Fruit fly (Drosophila melanogaster) whole organism, embryonic: ENCODE measurements around the gene VhaSFD.

Experiments used
- CG10209 ChIP-seq: fragments of 200-800 bp; sonication (Bioruptor generic); optimal IDR thresholded peaks from 3 replicates; lab custom pipeline; 2017; ENCODE audit warnings: missing biosample characterization, mild to moderate bottlenecking, missing genetic modification characterization, missing genetic modification reagents
- CG11560 ChIP-seq: fragments of 200-800 bp; sonication (Bioruptor generic); IDR thresholded peaks from 3 replicates; pipeline ENCODE4 v1.3.6; 2022; ENCODE audit warnings: missing biosample characterization, missing genetic modification characterization
- CG12071 ChIP-seq: fragments of 200-800 bp; sonication (Bioruptor generic); optimal IDR thresholded peaks from 3 replicates; lab custom pipeline; 2018; ENCODE audit warnings: missing biosample characterization, mild to moderate bottlenecking, missing genetic modification characterization
- CG1233 ChIP-seq: fragments of 200-800 bp; sonication (Bioruptor generic); optimal IDR thresholded peaks from 4 replicates; lab custom pipeline; 2018; ENCODE audit warnings: missing biosample characterization, mild to moderate bottlenecking, missing genetic modification characterization
- CG12391 ChIP-seq: fragments of 200-800 bp; sonication (Bioruptor generic); optimal IDR thresholded peaks from 3 replicates; lab custom pipeline; 2018; ENCODE audit warnings: missing biosample characterization, mild to moderate bottlenecking, missing genetic modification characterization, moderate library complexity
- CG12744 ChIP-seq: fragments of 200-800 bp; sonication (Bioruptor generic); optimal IDR thresholded peaks from 2 replicates; lab custom pipeline; 2016; ENCODE audit warnings: missing biosample characterization, missing genetic modification characterization
- CG13123 ChIP-seq: fragments of 200-800 bp; sonication (Bioruptor generic); optimal IDR thresholded peaks from 2 replicates; lab custom pipeline; 2016; ENCODE audit warnings: missing biosample characterization, missing genetic modification characterization
- CG13296 ChIP-seq: fragments of 200-800 bp; sonication (Bioruptor generic); optimal IDR thresholded peaks from 3 replicates; lab custom pipeline; 2018; ENCODE audit warnings: missing biosample characterization, mild to moderate bottlenecking, missing genetic modification characterization
- CG13424 ChIP-seq: fragments of 200-800 bp; sonication (Bioruptor generic); optimal IDR thresholded peaks from 2 replicates; lab custom pipeline; 2019; ENCODE audit warnings: missing biosample characterization, mild to moderate bottlenecking, missing genetic modification characterization, moderate library complexity
- CG14050 ChIP-seq: fragments of 200-800 bp; sonication (Bioruptor generic); IDR thresholded peaks from 3 replicates; pipeline ENCODE4 v1.3.6; 2022; ENCODE audit warnings: missing biosample characterization, missing genetic modification characterization
- CG14860 ChIP-seq: fragments of 200-800 bp; sonication (Bioruptor generic); IDR thresholded peaks from 3 replicates; pipeline ENCODE4 v1.3.6; 2022; ENCODE audit warnings: missing biosample characterization, missing genetic modification characterization; ENCODE audit not compliant: partially characterized antibody
- CG16815 ChIP-seq: fragments of 200-800 bp; sonication (Bioruptor generic); optimal IDR thresholded peaks from 3 replicates; lab custom pipeline; 2017; ENCODE audit warnings: missing biosample characterization, mild to moderate bottlenecking, missing genetic modification characterization
- CG17359 ChIP-seq: fragments of 200-800 bp; sonication (Bioruptor generic); optimal IDR thresholded peaks from 3 replicates; lab custom pipeline; 2018; ENCODE audit warnings: missing biosample characterization, mild to moderate bottlenecking, missing genetic modification characterization, moderate library complexity
- CG17361 ChIP-seq: fragments of 200-800 bp; sonication (Bioruptor generic); IDR thresholded peaks from 3 replicates; pipeline ENCODE4 v1.3.6; 2022; ENCODE audit warnings: missing biosample characterization, missing genetic modification characterization
- CG17612 ChIP-seq: fragments of 200-800 bp; sonication (Bioruptor generic); IDR thresholded peaks from 2 replicates; pipeline ENCODE4 v1.3.6; 2022; ENCODE audit warnings: missing biosample characterization, missing genetic modification characterization
- CG17802 ChIP-seq: fragments of 200-800 bp; sonication (Bioruptor generic); optimal IDR thresholded peaks from 2 replicates; lab custom pipeline; 2018; ENCODE audit warnings: missing biosample characterization, mild to moderate bottlenecking, missing genetic modification characterization, moderate library complexity
- CG30020 ChIP-seq: fragments of 200-800 bp; optimal IDR thresholded peaks from 2 replicates; lab custom pipeline; 2019; ENCODE audit warnings: missing biosample characterization, mild to moderate bottlenecking, missing genetic modification characterization, moderate library complexity
- CG3726 ChIP-seq: fragments of 200-800 bp; sonication (Bioruptor generic); IDR thresholded peaks from 3 replicates; pipeline ENCODE4, ENCODE4 v1.3.6; 2022; ENCODE audit warnings: missing biosample characterization, missing genetic modification characterization
- CG4617 ChIP-seq: fragments of 200-800 bp; sonication (Bioruptor generic); optimal IDR thresholded peaks from 3 replicates; lab custom pipeline; 2016; ENCODE audit warnings: missing biosample characterization, missing genetic modification characterization, borderline replicate concordance
- CG5180 ChIP-seq: fragments of 200-800 bp; sonication (Bioruptor generic); optimal IDR thresholded peaks from 3 replicates; lab custom pipeline; 2017; ENCODE audit warnings: missing biosample characterization, missing genetic modification characterization, mild to moderate bottlenecking, moderate library complexity, missing genetic modification reagents
- CG6254 ChIP-seq: fragments of 200-800 bp; sonication (Bioruptor generic); optimal IDR thresholded peaks from 3 replicates; lab custom pipeline; 2017; ENCODE audit warnings: mild to moderate bottlenecking, missing biosample characterization, missing genetic modification reagents, missing genetic modification characterization
- CG6272 ChIP-seq: fragments of 200-800 bp; sonication (Bioruptor generic); IDR thresholded peaks from 2 replicates; pipeline ENCODE4 v1.3.6; 2022; ENCODE audit warnings: missing biosample characterization, missing genetic modification characterization
- CG7928 ChIP-seq: fragments of 200-800 bp; sonication (Bioruptor generic); optimal IDR thresholded peaks from 2 replicates; lab custom pipeline; 2017; ENCODE audit warnings: missing biosample characterization, mild to moderate bottlenecking, missing genetic modification characterization
- CG8359 ChIP-seq: fragments of 200-800 bp; sonication (Bioruptor generic); optimal IDR thresholded peaks from 2 replicates; lab custom pipeline; 2017; ENCODE audit warnings: missing biosample characterization, mild to moderate bottlenecking, missing genetic modification characterization, borderline replicate concordance
- CG8388 ChIP-seq: fragments of 200-800 bp; sonication (Bioruptor generic); optimal IDR thresholded peaks from 2 replicates; lab custom pipeline; 2019; ENCODE audit warnings: missing biosample characterization, mild to moderate bottlenecking, missing genetic modification characterization, moderate library complexity
- CG8765 ChIP-seq: fragments of 200-800 bp; sonication (Bioruptor generic); IDR thresholded peaks from 2 replicates; pipeline ENCODE4 v1.3.6; 2022; ENCODE audit warnings: missing biosample characterization, missing genetic modification characterization
- CG9817 ChIP-seq: fragments of 200-800 bp; sonication (Bioruptor generic); optimal IDR thresholded peaks from 2 replicates; lab custom pipeline; 2018; ENCODE audit warnings: missing biosample characterization, mild to moderate bottlenecking, missing genetic modification characterization, moderate library complexity
- Dip2 ChIP-seq: fragments of 200-800 bp; sonication (Bioruptor generic); IDR thresholded peaks from 2 replicates; pipeline ENCODE4 v1.3.6; 2022; ENCODE audit warnings: missing biosample characterization, missing genetic modification characterization
- Fer3 ChIP-seq: fragments of 200-800 bp; sonication (Bioruptor generic); optimal IDR thresholded peaks from 2 replicates; lab custom pipeline; 2018; ENCODE audit warnings: missing biosample characterization, mild to moderate bottlenecking, missing genetic modification characterization, moderate library complexity
- Hmr ChIP-seq: fragments of 200-800 bp; sonication (Bioruptor generic); optimal IDR thresholded peaks from 3 replicates; lab custom pipeline; 2017; ENCODE audit warnings: mild to moderate bottlenecking, missing biosample characterization, missing genetic modification reagents, missing genetic modification characterization
- Hmx ChIP-seq: fragments of 200-800 bp; sonication (Bioruptor generic); optimal IDR thresholded peaks from 2 replicates; lab custom pipeline; 2016; ENCODE audit warnings: missing biosample characterization, missing genetic modification characterization
- Kr ChIP-seq: fragments of 200-800 bp; sonication (Bioruptor generic); optimal IDR thresholded peaks from 2 replicates; lab custom pipeline; 2017; ENCODE audit warnings: missing biosample characterization, mild to moderate bottlenecking, missing genetic modification characterization
- Lpt ChIP-seq: fragments of >200 bp; optimal IDR thresholded peaks from 2 replicates; lab custom pipeline; 2018; ENCODE audit warnings: missing biosample characterization, missing genetic modification characterization
- MTF-1 ChIP-seq: fragments of 200-800 bp; sonication (Bioruptor generic); optimal IDR thresholded peaks from 2 replicates; lab custom pipeline; 2018; ENCODE audit warnings: missing biosample characterization, mild to moderate bottlenecking, missing genetic modification characterization, borderline replicate concordance
- Mes4 ChIP-seq: fragments of 200-800 bp; sonication (Bioruptor generic); optimal IDR thresholded peaks from 2 replicates; lab custom pipeline; 2016; ENCODE audit warnings: missing biosample characterization, missing genetic modification characterization
- Oaz ChIP-seq: fragments of 200-800 bp; sonication (Bioruptor generic); IDR thresholded peaks from 2 replicates; pipeline ENCODE4 v1.3.6; 2022; ENCODE audit warnings: missing biosample characterization, missing genetic modification characterization
- ap ChIP-seq: fragments of 200-800 bp; sonication (Bioruptor generic); IDR thresholded peaks from 2 replicates; pipeline ENCODE4 v1.3.6; 2022; ENCODE audit warnings: missing biosample characterization, missing genetic modification characterization
- ara ChIP-seq: fragments of 200-800 bp; sonication (Bioruptor generic); IDR thresholded peaks from 2 replicates; pipeline ENCODE4 v1.3.6; 2022; ENCODE audit warnings: missing biosample characterization, missing genetic modification characterization
- br ChIP-seq: fragments of >200 bp; optimal IDR thresholded peaks from 2 replicates; lab custom pipeline; 2017
- corto ChIP-seq: fragments of 200-800 bp; sonication (Bioruptor generic); optimal IDR thresholded peaks from 2 replicates; lab custom pipeline; 2016; ENCODE audit warnings: missing biosample characterization, mild to moderate bottlenecking, missing genetic modification characterization, moderate library complexity
- dati ChIP-seq: fragments of 200-800 bp; sonication (Bioruptor generic); IDR thresholded peaks from 2 replicates; pipeline ENCODE4 v1.3.6; 2022; ENCODE audit warnings: missing biosample characterization, missing genetic modification characterization
- emc ChIP-seq: fragments of 200-800 bp; sonication (Bioruptor generic); optimal IDR thresholded peaks from 2 replicates; lab custom pipeline; 2016; ENCODE audit warnings: missing biosample characterization, missing genetic modification characterization
- hbn ChIP-seq: fragments of 200-800 bp; sonication (Bioruptor generic); IDR thresholded peaks from 2 replicates; pipeline ENCODE4 v1.3.6; 2022; ENCODE audit warnings: missing biosample characterization, missing genetic modification characterization; ENCODE audit not compliant: partially characterized antibody
- mirr ChIP-seq: fragments of 200-800 bp; sonication (Bioruptor generic); optimal IDR thresholded peaks from 3 replicates; lab custom pipeline; 2018; ENCODE audit warnings: missing biosample characterization, mild to moderate bottlenecking, missing genetic modification characterization
- sd ChIP-seq: fragments of 200-800 bp; sonication (Bioruptor generic); optimal IDR thresholded peaks from 3 replicates; lab custom pipeline; 2018; ENCODE audit warnings: missing biosample characterization, mild to moderate bottlenecking, missing genetic modification characterization, moderate library complexity
- stwl ChIP-seq: fragments of 200-800 bp; sonication (Bioruptor generic); optimal IDR thresholded peaks from 3 replicates; lab custom pipeline; 2018; ENCODE audit warnings: missing biosample characterization, mild to moderate bottlenecking, missing genetic modification characterization, moderate library complexity
- wdn ChIP-seq: fragments of 200-800 bp; sonication (Bioruptor generic); IDR thresholded peaks from 2 replicates; pipeline ENCODE4 v1.3.6; 2022; ENCODE audit warnings: missing biosample characterization, missing genetic modification characterization

Gene VhaSFD

DNA sequence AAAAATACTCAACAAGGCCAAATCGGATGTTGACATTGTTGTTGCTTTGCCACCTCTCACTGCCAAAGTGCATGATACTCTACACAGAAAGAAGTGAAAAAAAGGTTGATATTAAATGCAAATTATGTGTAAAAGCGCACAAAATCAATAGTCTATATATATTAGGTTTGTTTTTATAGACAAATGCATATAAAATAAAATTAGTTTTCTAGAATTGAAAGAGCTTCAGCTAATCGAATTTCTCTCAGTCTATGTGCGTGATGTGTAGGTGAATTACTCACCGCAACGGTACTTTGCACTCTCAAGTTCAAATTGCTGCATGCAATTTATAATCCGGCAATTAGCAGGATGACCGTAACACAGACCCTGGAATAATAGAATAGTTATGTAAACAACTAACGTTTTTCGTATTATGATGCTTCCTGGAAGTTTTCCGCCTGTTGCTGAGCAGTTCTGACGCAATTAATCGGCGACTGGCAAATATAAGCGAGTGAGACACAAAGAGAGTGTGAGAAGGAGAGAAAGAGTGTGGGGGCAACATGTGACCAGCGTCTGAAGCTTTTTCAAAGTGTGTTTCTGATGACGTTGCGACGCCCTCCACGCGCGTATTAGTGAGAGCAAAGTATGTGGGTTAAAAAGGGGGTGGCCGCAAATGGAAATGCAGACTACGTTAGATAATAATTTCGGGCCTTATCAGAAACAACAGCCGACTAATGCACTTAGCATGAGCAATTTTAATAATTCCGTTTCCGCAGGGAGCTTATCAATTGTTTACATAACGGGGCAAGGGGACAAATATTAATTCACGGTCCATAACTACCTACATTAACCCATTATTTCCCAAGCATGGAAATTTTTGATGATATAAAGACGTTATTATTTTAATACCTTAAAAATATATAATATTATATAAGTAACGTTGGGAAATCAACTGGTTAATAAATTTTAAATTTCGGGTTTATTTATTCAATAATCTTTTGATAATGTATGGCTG is 6.6 kb downstream of the VhaSFD start (continued):
- TF ChIP-seq CG17612 (GFP tag; lab: Robert Waterston, UW) = peak; percentile 92
- TF ChIP-seq CG8388 (GFP tag; lab: Kevin White, UChicago) = peak; percentile 94
- TF ChIP-seq CG9817 (tag; lab: Kevin White, UChicago) = peak; percentile 87
- TF ChIP-seq CG3726 (GFP tag; lab: Robert Waterston, UW) = peak; percentile 94
- peak; percentile 85 for TF ChIP-seq CG13296 (GFP tag; lab: Kevin White, UChicago)
- TF ChIP-seq CG17361 (GFP tag; lab: Robert Waterston, UW) = peak; percentile 96
- peak; percentile 53 for TF ChIP-seq Mes4
- TF ChIP-seq CG16815 (GFP tag; lab: Kevin White, UChicago) = peak; percentile 51
- TF ChIP-seq CG10209 (GFP tag; lab: Kevin White, UChicago) = peak; percentile 84
- peak; percentile 76 for TF ChIP-seq CG12071
- peak; percentile 80 for TF ChIP-seq MTF-1
- peak; percentile 93 for TF ChIP-seq ap
- peak; percentile 76; the same call in 2 of the 3 replicates for TF ChIP-seq CG11560 (tag; lab: Robert Waterston, UW)
- TF ChIP-seq CG17359 (tag; lab: Kevin White, UChicago) = peak; percentile 98
- TF ChIP-seq CG4617 (GFP tag; lab: Kevin White, UChicago) = peak; percentile 58
- peak; percentile 81 for TF ChIP-seq CG13123 (GFP tag; lab: Kevin White, UChicago)
- peak; percentile 60 for TF ChIP-seq CG30020 (tag; lab: Kevin White, UChicago)
- peak; percentile 91 for TF ChIP-seq CG8765
- TF ChIP-seq CG8359 (GFP tag; lab: Kevin White, UChicago) = peak; percentile 85
- peak; percentile 94 for TF ChIP-seq corto (GFP tag; lab: Kevin White, UChicago)
- peak; percentile 91 for TF ChIP-seq dati (GFP tag; lab: Robert Waterston, UW)
- TF ChIP-seq Hmr (GFP tag; lab: Kevin White, UChicago) = peak; percentile 82
- peak; percentile 21 for TF ChIP-seq CG7928
- TF ChIP-seq br (lab: Kevin White, UChicago) = no peak
- peak; percentile 93 for TF ChIP-seq CG1233 (GFP tag; lab: Kevin White, UChicago)
- TF ChIP-seq CG17802 = peak; percentile 67
- TF ChIP-seq Kr = no peak
- TF ChIP-seq wdn = peak; percentile 85
- TF ChIP-seq CG13424 (tag; lab: Kevin White, UChicago) = peak; percentile 88
- TF ChIP-seq ara (GFP tag; lab: Robert Waterston, UW) = peak; percentile 96
- peak; percentile 51 for TF ChIP-seq sd
- TF ChIP-seq stwl = peak; percentile 22
- TF ChIP-seq CG6254 (GFP tag; lab: Kevin White, UChicago) = peak; percentile 84
- no peak for TF ChIP-seq hbn (GFP tag; lab: Robert Waterston, UW)
- no peak for TF ChIP-seq Lpt (GFP tag; lab: Kevin White, UChicago)
- TF ChIP-seq CG14050 (GFP tag; lab: Robert Waterston, UW) = peak; percentile 93
- TF ChIP-seq CG12391 (tag; lab: Kevin White, UChicago) = peak; percentile 90
- peak; percentile 82 for TF ChIP-seq CG5180 (GFP tag; lab: Kevin White, UChicago)
- peak; percentile 92 for TF ChIP-seq CG6272 (GFP tag; lab: Robert Waterston, UW)
- TF ChIP-seq Fer3 (tag; lab: Kevin White, UChicago) = peak; percentile 94
- peak; percentile 49; the same call in 1 of the 2 replicates for TF ChIP-seq Dip2 (GFP tag; lab: Robert Waterston, UW)
- TF ChIP-seq Oaz (GFP tag; lab: Robert Waterston, UW) = peak; percentile 91
- peak; percentile 76 for TF ChIP-seq CG12744 (GFP tag; lab: Kevin White, UChicago)
- TF ChIP-seq CG14860 (GFP tag; lab: Robert Waterston, UW) = no peak
- peak; percentile 74 for TF ChIP-seq Hmx
- peak; percentile 16 for TF ChIP-seq mirr (GFP tag; lab: Kevin White, UChicago)
- TF ChIP-seq emc (GFP tag; lab: Kevin White, UChicago) = no peak
